Worm (Caenorhabditis elegans) whole organism, L4 larva: ENCODE measurements around the gene wrt-7.

ENCODE experiments used
- T20F7.1 ChIP-seq: fragments of 200-800 bp; sonication (Bioruptor generic); optimal IDR thresholded peaks from 2 replicates; lab custom pipeline; 2018; ENCODE audit warnings: mild to moderate bottlenecking, missing genetic modification characterization, missing compliant biosample characterization
- ZK546.5 ChIP-seq, 2 experiments: sonication (generic microtip); optimal IDR thresholded peaks; 2 replicates each; lab custom pipeline; 2017; ENCODE audit warnings: missing biosample characterization in 2 of 2, missing genetic modification characterization in 2 of 2
- ces-1 ChIP-seq: fragments of 150-350 bp; sonication (generic microtip); optimal IDR thresholded peaks from 4 replicates; lab custom pipeline; 2014; ENCODE audit warnings: missing biosample characterization, missing genetic modification reagents, missing genetic modification characterization
- dpl-1 ChIP-seq: fragments of 150-350 bp; optimal IDR thresholded peaks from 2 replicates; lab custom pipeline; 2014; ENCODE audit warnings: missing biosample characterization, missing genetic modification reagents, missing genetic modification characterization
- egl-27 ChIP-seq: sonication (generic microtip); optimal IDR thresholded peaks from 3 replicates; lab custom pipeline; 2017; ENCODE audit warnings: missing biosample characterization, missing genetic modification reagents, missing genetic modification characterization
- lin-13 ChIP-seq: fragments of 150-350 bp; optimal IDR thresholded peaks from 2 replicates; lab custom pipeline; 2014; ENCODE audit warnings: missing biosample characterization, missing genetic modification reagents, missing genetic modification characterization
- lin-38 ChIP-seq: fragments of 200-800 bp; sonication (Bioruptor generic); IDR thresholded peaks from 2 replicates; pipeline ENCODE4 v1.3.6; 2022; ENCODE audit warnings: missing genetic modification reagents, missing genetic modification characterization, missing compliant biosample characterization
- mep-1 ChIP-seq: fragments of 150-350 bp; sonication (generic microtip); optimal IDR thresholded peaks from 3 replicates; lab custom pipeline; 2014; ENCODE audit warnings: missing biosample characterization, missing genetic modification characterization
- nhr-25 ChIP-seq: sonication (generic microtip); optimal IDR thresholded peaks from 2 replicates; lab custom pipeline; 2017; ENCODE audit warnings: missing genetic modification characterization, mild to moderate bottlenecking, missing compliant biosample characterization, antibody characterized with exemption, moderate library complexity, borderline replicate concordance; ENCODE audit not compliant: insufficient read depth
- pha-4 ChIP-seq, 2 experiments: fragments of 150-350 bp in 1 of 2; fragments of 200-800 bp in 1 of 2; sonication (Bioruptor generic) in 1 of 2; IDR thresholded peaks in 1 of 2; optimal IDR thresholded peaks in 1 of 2; 2 replicates each; pipeline versions ENCODE4 v1.3.6 to Lab custom; 2014 to 2022; ENCODE audit warnings: missing genetic modification characterization in 2 of 2, missing genetic modification reagents in 2 of 2, missing biosample characterization in 1 of 2, missing compliant biosample characterization in 1 of 2
- snpc-4 ChIP-seq: fragments of 150-350 bp; optimal IDR thresholded peaks from 2 replicates; lab custom pipeline; 2014; ENCODE audit warnings: missing biosample characterization, missing genetic modification characterization
- spr-1 ChIP-seq: sonication (generic microtip); optimal IDR thresholded peaks from 2 replicates; lab custom pipeline; 2016; ENCODE audit warnings: mild to moderate bottlenecking, missing genetic modification characterization, missing compliant biosample characterization

DNA sequence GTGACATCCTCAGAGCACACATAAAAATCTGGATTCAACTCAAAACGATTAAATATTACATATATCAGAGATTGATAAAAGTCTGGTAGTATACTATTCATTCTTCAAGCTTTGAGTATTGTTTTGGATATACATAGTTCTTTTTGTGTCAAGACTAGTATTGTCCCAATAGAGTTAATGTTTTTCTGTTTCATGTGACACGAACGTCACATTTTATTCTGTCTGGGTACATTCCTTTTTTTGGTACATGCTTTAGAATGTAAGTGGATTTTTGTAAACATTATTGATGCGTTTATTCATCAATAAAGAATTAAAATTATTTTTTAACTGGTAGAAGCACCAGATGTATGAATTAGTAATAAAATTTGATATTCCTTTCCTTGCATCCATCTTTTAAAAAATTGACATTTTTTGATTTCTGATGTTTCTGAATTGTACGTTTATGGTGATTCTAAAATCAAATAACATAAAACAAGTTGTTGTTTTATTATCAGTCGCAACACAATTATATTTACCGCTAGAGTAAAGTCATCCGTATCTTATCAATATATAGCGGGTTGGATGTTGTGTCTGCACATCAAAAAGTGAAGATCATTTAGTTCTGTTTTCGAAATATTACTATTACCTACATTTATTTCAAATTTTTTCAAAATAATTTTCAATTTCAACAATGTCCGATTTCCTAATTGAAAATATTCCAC lies 21.3 kb downstream of the wrt-7 start, which contains the start of the genes srt-22 and nhr-246:
- TF ChIP-seq ces-1 (GFP tag; lab: Kevin White, UChicago) (no peak), spr-1 (tag; lab: Kevin White, UChicago) (no peak), mep-1 (tag; lab: Kevin White, UChicago) (no peak), T20F7.1 (GFP tag; lab: Kevin White, UChicago) (no peak), lin-13 (GFP tag; lab: Kevin White, UChicago) (no peak), snpc-4 (tag; lab: Kevin White, UChicago) (no peak), pha-4 (GFP tag; IDR thresholded peaks at IDR 0.05; lab: Robert Waterston, UW) (no peak), pha-4 (tag; optimal IDR thresholded peaks at IDR 0.05; lab: Kevin White, UChicago) (no peak), egl-27 (tag; lab: Kevin White, UChicago) (no peak), dpl-1 (no peak), lin-38 (GFP tag; lab: Robert Waterston, UW) (no peak), ZK546.5 (tag; optimal IDR thresholded peaks at IDR 0.05; lab: Kevin White, UChicago) (no peak), nhr-25 (tag; lab: Kevin White, UChicago) (no peak)
